Fruit fly (Drosophila melanogaster): ENCODE measurements around the gene Pgam5.

Pgam5 gene

dm6 chrX:1845413-1845951 is 27.9 kb downstream of the Pgam5 start (continued):
- TF ChIP-seq Hr3 (GFP tag; optimal IDR thresholded peaks at IDR 0.05) (peak; percentile 9), Ptx1 (GFP tag; IDR thresholded peaks at IDR 0.05) (0 out of 2 replicates have a peak, but pooled peaks have one; percentile 15), CG10565 (GFP tag; optimal IDR thresholded peaks at IDR 0.05) (no peak), CG33213 (GFP tag; optimal IDR thresholded peaks at IDR 0.05) (peak; percentile 50), CG31441 (GFP tag; IDR thresholded peaks at IDR 0.05) (no peak), ranshi (GFP tag; IDR thresholded peaks at IDR 0.05) (no peak), nau (GFP tag; optimal IDR thresholded peaks at IDR 0.05) (peak; percentile 62), CG18619 (GFP tag; optimal IDR thresholded peaks at IDR 0.05) (peak; percentile 69), Aef1 (GFP tag; IDR thresholded peaks at IDR 0.05) (no peak), CG8478 (optimal IDR thresholded peaks at IDR 0.05) (no peak), Dbx (GFP tag; IDR thresholded peaks at IDR 0.05) (peak; percentile 73; the same call in 2 of the 3 replicates), MTF-1 (GFP tag; optimal IDR thresholded peaks at IDR 0.05; ENCODE audit: borderline replicate concordance) (no peak), stc (GFP tag; IDR thresholded peaks at IDR 0.05) (no peak), CG2129 (GFP tag; IDR thresholded peaks at IDR 0.05; ENCODE audit: partially characterized antibody) (no peak), CG7987 (GFP tag; optimal IDR thresholded peaks at IDR 0.05) (peak; percentile 76), ato (GFP tag; IDR thresholded peaks at IDR 0.05; ENCODE audit: partially characterized antibody) (no peak), bsh (GFP tag; optimal IDR thresholded peaks at IDR 0.05) (peak in 1 of 2 experiments; percentile 52), CG31388 (GFP tag; optimal IDR thresholded peaks at IDR 0.05) (no peak), CG32532 (GFP tag; IDR thresholded peaks at IDR 0.05) (peak; percentile 46), CG10431 (GFP tag; optimal IDR thresholded peaks at IDR 0.05) (no peak), CG43689 (GFP tag; IDR thresholded peaks at IDR 0.05) (peak; percentile 44; the same call in 1 of the 2 replicates), CG30403 (GFP tag; optimal IDR thresholded peaks at IDR 0.05) (no peak), esg (GFP tag; conservative IDR thresholded peaks at IDR 0.05) (no peak), Taf1 (GFP tag; IDR thresholded peaks at IDR 0.05) (no peak), ERR (GFP tag; optimal IDR thresholded peaks at IDR 0.05) (peak; percentile 11), phol (tag; optimal IDR thresholded peaks at IDR 0.05) (no peak), Sry-β (GFP tag; optimal IDR thresholded peaks at IDR 0.05) (no peak), disco-r (GFP tag; optimal IDR thresholded peaks at IDR 0.05) (peak; percentile 0), Fer1 (GFP tag; optimal IDR thresholded peaks at IDR 0.05) (peak; percentile 67), BEAF-32 (GFP tag; optimal IDR thresholded peaks at IDR 0.05) (no peak), nerfin-1 (tag; optimal IDR thresholded peaks at IDR 0.05) (no peak), CG1233 (GFP tag; optimal IDR thresholded peaks at IDR 0.05) (peak; percentile 37), Oli (tag; optimal IDR thresholded peaks at IDR 0.05) (no peak), sd (tag; optimal IDR thresholded peaks at IDR 0.05) (no peak), bbx (GFP tag; IDR thresholded peaks at IDR 0.05; ENCODE audit: partially characterized antibody) (no peak), CG15269 (tag; optimal IDR thresholded peaks at IDR 0.05) (peak; percentile 33), Dll (GFP tag; IDR thresholded peaks at IDR 0.05; ENCODE audit: partially characterized antibody) (no peak), fd3F (GFP tag; optimal IDR thresholded peaks at IDR 0.05) (peak; percentile 40), CG12744 (GFP tag; optimal IDR thresholded peaks at IDR 0.05) (peak; percentile 62), gem (tag; optimal IDR thresholded peaks at IDR 0.05) (peak; percentile 63), CG14710 (tag; optimal IDR thresholded peaks at IDR 0.05) (no peak), CG31365 (tag; optimal IDR thresholded peaks at IDR 0.05) (no peak), wek (GFP tag; optimal IDR thresholded peaks at IDR 0.05) (peak; percentile 47), Poxn (GFP tag; IDR thresholded peaks at IDR 0.05) (no peak), bigmax (GFP tag; optimal IDR thresholded peaks at IDR 0.05) (no peak), sr (GFP tag; IDR thresholded peaks at IDR 0.05) (peak; percentile 72), CG1647 (GFP tag; optimal IDR thresholded peaks at IDR 0.05) (no peak), CG4404 (GFP tag; IDR thresholded peaks at IDR 0.05) (no peak), zen (tag; optimal IDR thresholded peaks at IDR 0.05) (no peak), CG14050 (GFP tag; IDR thresholded peaks at IDR 0.05) (0 out of 3 replicates have a peak, but pooled peaks have one; percentile 17)

Measured in whole organism, embryonic.